Worm (Caenorhabditis elegans): ENCODE results near the gene hlh-28.

The hlh-28 gene

DNA sequence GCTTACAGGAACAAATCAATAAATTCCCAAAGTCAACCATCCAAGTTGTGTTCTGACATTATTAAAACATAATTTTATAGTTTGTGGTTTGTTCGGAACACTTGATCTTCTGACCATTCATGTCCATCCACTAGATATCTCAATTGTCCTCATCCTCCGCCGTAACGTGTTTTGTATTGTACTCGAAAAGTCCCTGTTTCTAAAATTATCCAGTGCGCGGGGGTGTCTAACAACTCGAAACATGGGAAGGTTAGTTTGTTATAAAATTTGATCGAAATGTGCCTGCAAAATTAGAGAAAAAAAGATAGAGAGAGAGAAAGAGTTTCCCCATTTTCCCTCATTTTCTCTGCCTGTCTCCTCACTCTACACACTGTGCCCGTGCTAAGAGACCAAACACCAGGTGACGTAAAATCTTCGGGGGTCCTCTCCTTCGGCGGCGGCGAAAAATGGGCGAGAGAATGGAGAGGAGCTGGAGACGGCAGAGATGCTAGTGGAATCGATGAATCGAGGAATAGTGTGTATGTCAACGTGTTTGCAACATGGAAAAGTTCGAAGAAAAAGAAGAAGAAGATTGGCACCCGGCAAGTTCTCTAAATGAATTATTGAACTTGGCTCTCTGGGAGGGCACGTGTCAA lies 45.2 kb upstream of the hlh-28 start (continued):
- TF ChIP-seq hlh-30 (tag; optimal IDR thresholded peaks at IDR 0.05; ENCODE audit: insufficient read depth) (peak; percentile 85), php-3 (GFP tag; IDR thresholded peaks at IDR 0.05) (no peak), nhr-77 (tag; optimal IDR thresholded peaks at IDR 0.05) (peak; percentile 80), Y5F2A.4 (GFP tag; optimal IDR thresholded peaks at IDR 0.05) (no peak), fos-1 (tag; optimal IDR thresholded peaks at IDR 0.05) (peak; percentile 53), lsy-2 (tag; optimal IDR thresholded peaks at IDR 0.05) (peak; percentile 74 to 78), nhr-42 (GFP tag; IDR thresholded peaks at IDR 0.05) (no peak), lim-7 (GFP tag; IDR thresholded peaks at IDR 0.05) (no peak), pha-4 (GFP tag; IDR thresholded peaks at IDR 0.05) (peak; percentile 68), pha-4 (tag; optimal IDR thresholded peaks at IDR 0.05) (no peak), mxl-2 (GFP tag; conservative IDR thresholded peaks at IDR 0.05) (no peak), zfp-3 (GFP tag; conservative IDR thresholded peaks at IDR 0.05) (no peak), hif-1 (tag; optimal IDR thresholded peaks at IDR 0.05) (peak in 1 of 2 experiments; percentile 67), unc-62 (GFP tag; optimal IDR thresholded peaks at IDR 0.05 in 1 of 2) (peak in 1 of 2 experiments; percentile 92), unc-62 (tag; optimal IDR thresholded peaks at IDR 0.05) (no peak), F26F4.8 (GFP tag; conservative IDR thresholded peaks at IDR 0.05) (no peak), madf-9 (GFP tag; conservative IDR thresholded peaks at IDR 0.05) (no peak), mdl-1 (tag; optimal IDR thresholded peaks at IDR 0.05) (peak; percentile 93 to 94), lin-13 (GFP tag; optimal IDR thresholded peaks at IDR 0.05) (peak; percentile 29), skn-1 (tag; optimal IDR thresholded peaks at IDR 0.05) (no peak), nhr-28 (tag; optimal IDR thresholded peaks at IDR 0.05) (peak; percentile 73), ztf-7 (tag; optimal IDR thresholded peaks at IDR 0.05) (no peak), mxl-3 (GFP tag; optimal IDR thresholded peaks at IDR 0.05) (peak; percentile 96), dmd-9 (GFP tag; IDR thresholded peaks at IDR 0.05) (no peak), nhr-11 (tag; optimal IDR thresholded peaks at IDR 0.05) (peak; percentile 93), jun-1 (tag; optimal IDR thresholded peaks at IDR 0.05) (no peak), gei-8 (GFP tag; optimal IDR thresholded peaks at IDR 0.05) (peak; percentile 84), nhr-111 (GFP tag; optimal IDR thresholded peaks at IDR 0.05) (no peak), madf-5 (GFP tag; IDR thresholded peaks at IDR 0.05) (no peak), lin-38 (GFP tag; IDR thresholded peaks at IDR 0.05) (no peak), F10B5.3 (tag; optimal IDR thresholded peaks at IDR 0.05) (no peak), snpc-4 (tag; optimal IDR thresholded peaks at IDR 0.05) (no peak), D1046.2 (GFP tag; IDR thresholded peaks at IDR 0.05) (no peak), nhr-25 (tag; optimal IDR thresholded peaks at IDR 0.05; ENCODE audit: borderline replicate concordance, insufficient read depth) (peak; percentile 77), aha-1 (tag) (peak; percentile 95), egl-43 (GFP tag; IDR thresholded peaks at IDR 0.05) (no peak), zip-2 (tag; optimal IDR thresholded peaks at IDR 0.05) (no peak), dmd-6 (GFP tag; IDR thresholded peaks at IDR 0.05) (peak; percentile 98)

DNA sequence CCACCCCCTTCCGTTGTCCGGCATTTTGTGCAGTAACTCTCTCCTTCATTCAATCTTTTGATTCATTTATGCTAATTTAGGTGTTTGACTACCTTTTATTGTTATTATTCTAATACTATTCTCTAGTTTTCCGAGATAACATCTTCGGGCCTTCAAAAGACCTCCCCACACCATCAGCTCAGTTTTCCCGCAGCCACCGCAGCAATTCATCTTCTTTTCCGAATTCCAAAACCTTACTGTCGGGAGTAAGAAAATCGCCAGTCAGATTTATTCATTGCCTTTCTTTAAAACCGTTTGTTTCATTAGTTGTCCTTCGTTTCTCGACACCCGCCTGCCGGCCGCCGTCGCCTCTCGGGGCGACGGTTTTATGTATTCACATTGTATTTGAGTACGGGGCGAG lies 42.7 kb upstream of the hlh-28 start:
- TF ChIP-seq ceh-32 (tag; optimal IDR thresholded peaks at IDR 0.05; ENCODE audit: poor library complexity) (no peak), cey-2 (tag; optimal IDR thresholded peaks at IDR 0.05; ENCODE audit: borderline replicate concordance, insufficient read depth) (no peak), hlh-11 (tag; optimal IDR thresholded peaks at IDR 0.05) (no peak), T26A8.4 (GFP tag; IDR thresholded peaks at IDR 0.05) (no peak), ceh-62 (tag; optimal IDR thresholded peaks at IDR 0.05) (no peak), daf-8 (GFP tag; IDR thresholded peaks at IDR 0.05) (no peak), nhr-11 (tag; optimal IDR thresholded peaks at IDR 0.05) (no peak)
